Fruit fly (Drosophila melanogaster): ENCODE measurements around the gene Nup205.

The Nup205 gene

dm6 chrX:19865389-19866144, 13.6 kb downstream of the Nup205 start, which contains the start of gene THADA (continued):
- TF ChIP-seq fd3F (GFP tag; optimal IDR thresholded peaks at IDR 0.05) = no peak
- no peak for TF ChIP-seq esg (GFP tag; conservative IDR thresholded peaks at IDR 0.05)
- TF ChIP-seq CG16779 (GFP tag; IDR thresholded peaks at IDR 0.05) = 0 out of 2 replicates have a peak, but pooled peaks have one; percentile 7
- peak; percentile 91 for TF ChIP-seq CG6689 (GFP tag; IDR thresholded peaks at IDR 0.05)
- peak; percentile 21; the same call in 1 of the 3 replicates for TF ChIP-seq tgo (GFP tag; IDR thresholded peaks at IDR 0.05)
- TF ChIP-seq CG9876 (GFP tag; optimal IDR thresholded peaks at IDR 0.05) = no peak
- peak; percentile 34; the same call in 1 of the 2 replicates for TF ChIP-seq CG8765 (GFP tag; IDR thresholded peaks at IDR 0.05)
- peak; percentile 95 for TF ChIP-seq Lhr (GFP tag; optimal IDR thresholded peaks at IDR 0.05)
- TF ChIP-seq Sry-δ (GFP tag; optimal IDR thresholded peaks at IDR 0.05) = peak; percentile 100
- TF ChIP-seq CG31441 (GFP tag; IDR thresholded peaks at IDR 0.05) = no peak
- TF ChIP-seq Nf-YA (GFP tag; IDR thresholded peaks at IDR 0.05) = no peak
- TF ChIP-seq CG12236 (GFP tag; optimal IDR thresholded peaks at IDR 0.05) = no peak
- TF ChIP-seq slbo (GFP tag; IDR thresholded peaks at IDR 0.05) = peak; percentile 37; the same call in 1 of the 2 replicates
- TF ChIP-seq amos (GFP tag; IDR thresholded peaks at IDR 0.05; ENCODE audit: partially characterized antibody) = peak; percentile 98
- TF ChIP-seq insv (GFP tag; optimal IDR thresholded peaks at IDR 0.05) = peak in 1 of 2 experiments; percentile 77
- TF ChIP-seq Atf6 (GFP tag; IDR thresholded peaks at IDR 0.05) = peak; percentile 18; the same call in 1 of the 2 replicates
- peak; percentile 9 for TF ChIP-seq CG4282 (GFP tag; optimal IDR thresholded peaks at IDR 0.05)
- TF ChIP-seq Sry-β (GFP tag; optimal IDR thresholded peaks at IDR 0.05) = peak; percentile 43
- TF ChIP-seq Hand (GFP tag; optimal IDR thresholded peaks at IDR 0.05) = no peak
- 0 out of 3 replicates have a peak, but pooled peaks have one; percentile 64 for TF ChIP-seq CG11456 (GFP tag; IDR thresholded peaks at IDR 0.05)
- peak; percentile 97; the same call in 3 of the 4 replicates for TF ChIP-seq chinmo (GFP tag; IDR thresholded peaks at IDR 0.05; ENCODE audit: partially characterized antibody)
- TF ChIP-seq Hr3 (GFP tag; optimal IDR thresholded peaks at IDR 0.05) = peak; percentile 46
- TF ChIP-seq Scr (GFP tag; IDR thresholded peaks at IDR 0.05; ENCODE audit: partially characterized antibody) = peak; percentile 91
- peak; percentile 44 for TF ChIP-seq CG13894 (tag; optimal IDR thresholded peaks at IDR 0.05)
- peak; percentile 85 for TF ChIP-seq Dip3 (GFP tag; optimal IDR thresholded peaks at IDR 0.05)
- TF ChIP-seq CG18599 (GFP tag; optimal IDR thresholded peaks at IDR 0.05) = no peak
- no peak for TF ChIP-seq jing (GFP tag; optimal IDR thresholded peaks at IDR 0.05)
- TF ChIP-seq CG17361 (GFP tag; IDR thresholded peaks at IDR 0.05) = no peak; the same call in 2 of the 3 replicates
- peak; percentile 76 for TF ChIP-seq gro (GFP tag; optimal IDR thresholded peaks at IDR 0.05)
- peak; percentile 96 for TF ChIP-seq CG6791 (GFP tag; IDR thresholded peaks at IDR 0.05; ENCODE audit: partially characterized antibody)
- TF ChIP-seq CG2120 (GFP tag; optimal IDR thresholded peaks at IDR 0.05) = peak; percentile 62
- TF ChIP-seq Hsf (GFP tag; optimal IDR thresholded peaks at IDR 0.05) = peak; percentile 43
- TF ChIP-seq bcd (GFP tag; optimal IDR thresholded peaks at IDR 0.05) = peak; percentile 40
- TF ChIP-seq Spps (tag; optimal IDR thresholded peaks at IDR 0.05) = peak; percentile 2
- no peak for TF ChIP-seq CG4424 (GFP tag; optimal IDR thresholded peaks at IDR 0.05)
- peak; percentile 14 for TF ChIP-seq kay (GFP tag; optimal IDR thresholded peaks at IDR 0.05)
- TF ChIP-seq fd96Cb (tag; optimal IDR thresholded peaks at IDR 0.05) = no peak
- peak; percentile 49 for TF ChIP-seq Xbp1 (GFP tag; optimal IDR thresholded peaks at IDR 0.05)
- peak; percentile 91 for TF ChIP-seq pita (GFP tag; optimal IDR thresholded peaks at IDR 0.05)
- TF ChIP-seq CG2875 (GFP tag; optimal IDR thresholded peaks at IDR 0.05) = no peak
- TF ChIP-seq CG7372 (GFP tag; IDR thresholded peaks at IDR 0.05) = no peak
- no peak for TF ChIP-seq tap (tag; optimal IDR thresholded peaks at IDR 0.05)
- peak; percentile 96 for TF ChIP-seq CG16813 (GFP tag; IDR thresholded peaks at IDR 0.05; ENCODE audit: partially characterized antibody)
- peak; percentile 72 for TF ChIP-seq E2f2 (GFP tag; IDR thresholded peaks at IDR 0.05)
- TF ChIP-seq vvl (GFP tag; IDR thresholded peaks at IDR 0.05) = 0 out of 2 replicates have a peak, but pooled peaks have one; percentile 40
- TF ChIP-seq CG11696 (GFP tag; IDR thresholded peaks at IDR 0.05) = no peak
- TF ChIP-seq dpn (GFP tag; optimal IDR thresholded peaks at IDR 0.05) = peak; percentile 31 to 36
- TF ChIP-seq CG6175 (GFP tag; IDR thresholded peaks at IDR 0.05) = no peak
- TF ChIP-seq luna (GFP tag; optimal IDR thresholded peaks at IDR 0.05) = peak; percentile 1

All from whole organism, embryonic.